Worm (Caenorhabditis elegans): ENCODE data around the gene sdz-12.

The sdz-12 gene

DNA sequence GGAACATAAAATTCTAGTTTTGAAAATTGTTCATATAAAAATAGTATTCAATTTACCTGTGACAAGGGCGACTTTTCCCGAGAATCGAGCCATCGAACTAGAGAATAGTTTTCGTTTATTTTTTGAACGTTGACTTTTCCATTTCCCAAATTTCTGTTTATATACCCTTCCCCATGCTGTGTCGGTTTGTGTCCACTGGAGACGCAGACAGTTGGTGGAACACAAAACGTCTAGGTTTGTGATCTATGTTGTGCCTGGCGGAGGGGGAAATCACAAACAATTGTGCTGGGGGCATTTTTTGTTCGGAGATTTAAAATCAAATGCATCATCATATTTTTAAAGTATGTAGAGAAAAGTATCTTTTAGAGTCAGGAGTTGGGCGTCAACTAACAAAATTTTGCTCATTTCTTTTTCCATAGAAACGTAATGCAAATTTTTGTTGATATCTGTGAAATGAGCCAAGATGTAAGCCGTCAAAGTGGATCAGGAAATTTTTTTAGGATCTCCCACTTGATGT is 12.1 kb upstream of the sdz-12 start, which contains the start of gene nta-1:
Gene nta-1 (minus strand): TSS at position 131 of the 517 bp plus-strand sequence.
- TF ChIP-seq drap-1 (GFP tag; optimal IDR thresholded peaks at IDR 0.05) (no peak), ham-2 (GFP tag; optimal IDR thresholded peaks at IDR 0.05) (no peak), nhr-2 (tag; optimal IDR thresholded peaks at IDR 0.05) (no peak), sptf-1 (tag; optimal IDR thresholded peaks at IDR 0.05) (no peak), pha-4 (tag; optimal IDR thresholded peaks at IDR 0.05) (no peak), sem-2 (GFP tag; optimal IDR thresholded peaks at IDR 0.05) (no peak), cnd-1 (tag; optimal IDR thresholded peaks at IDR 0.05) (no peak), nhr-12 (tag; optimal IDR thresholded peaks at IDR 0.05) (no peak), M03D4.4 (tag; optimal IDR thresholded peaks at IDR 0.05) (no peak), elt-3 (tag; optimal IDR thresholded peaks at IDR 0.05) (no peak), lin-13 (tag; optimal IDR thresholded peaks at IDR 0.05) (no peak), unc-39 (tag; optimal IDR thresholded peaks at IDR 0.05) (no peak), bed-3 (GFP tag; optimal IDR thresholded peaks at IDR 0.05) (no peak), blmp-1 (tag; optimal IDR thresholded peaks at IDR 0.05) (no peak)

DNA sequence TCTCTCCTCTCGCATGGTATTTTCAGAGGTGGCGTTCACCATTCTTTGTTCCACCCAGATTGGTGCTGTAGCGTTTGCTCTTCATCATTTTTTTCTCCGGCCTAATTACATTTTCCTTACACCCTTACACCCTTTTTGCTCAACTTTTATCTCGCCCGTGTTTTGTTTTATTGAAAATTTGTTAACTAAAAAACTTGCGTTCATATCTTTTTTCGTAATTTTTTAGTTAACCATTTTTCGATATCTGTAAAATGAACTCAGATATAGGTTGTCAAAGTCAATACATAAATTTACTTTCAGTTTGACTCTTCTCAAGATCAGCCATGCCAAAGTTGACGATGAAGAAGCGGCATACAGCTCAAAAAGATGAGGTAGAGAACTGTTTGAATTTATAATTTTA is 10.0 kb upstream of the sdz-12 start, which contains the start of gene F12E12.1:
Gene F12E12.1 (plus strand): TSS at position 301 of the 400 bp plus-strand sequence.
- TF ChIP-seq bed-3 (GFP tag; optimal IDR thresholded peaks at IDR 0.05) (no peak), ceh-83 (GFP tag; optimal IDR thresholded peaks at IDR 0.05) (no peak), tbx-8 (GFP tag; optimal IDR thresholded peaks at IDR 0.05) (no peak), M03D4.4 (tag; optimal IDR thresholded peaks at IDR 0.05) (no peak), hlh-1 (tag; optimal IDR thresholded peaks at IDR 0.05) (no peak), nhr-237 (tag; optimal IDR thresholded peaks at IDR 0.05) (no peak), blmp-1 (tag; optimal IDR thresholded peaks at IDR 0.05) (no peak), unc-62 (GFP tag; optimal IDR thresholded peaks at IDR 0.05) (no peak), zip-8 (tag; optimal IDR thresholded peaks at IDR 0.05) (no peak), pha-4 (tag; optimal IDR thresholded peaks at IDR 0.05) (no peak)

- TF ChIP-seq mls-2 (tag; optimal IDR thresholded peaks at IDR 0.05) (no peak), elt-3 (tag; optimal IDR thresholded peaks at IDR 0.05) (no peak), snpc-4 (tag; optimal IDR thresholded peaks at IDR 0.05) (no peak), sem-2 (GFP tag; optimal IDR thresholded peaks at IDR 0.05) (no peak), tbx-8 (GFP tag; optimal IDR thresholded peaks at IDR 0.05) (no peak), sptf-1 (tag; optimal IDR thresholded peaks at IDR 0.05) (no peak), lsy-2 (tag; optimal IDR thresholded peaks at IDR 0.05) (no peak), pha-4 (tag; optimal IDR thresholded peaks at IDR 0.05) (no peak)
Measured at ce11 chrII:3739647-3740046, 8.0 kb upstream of the sdz-12 start, which contains the start of gene F12E12.2. Gene F12E12.2 (plus strand): TSS chrII:3739947.

DNA sequence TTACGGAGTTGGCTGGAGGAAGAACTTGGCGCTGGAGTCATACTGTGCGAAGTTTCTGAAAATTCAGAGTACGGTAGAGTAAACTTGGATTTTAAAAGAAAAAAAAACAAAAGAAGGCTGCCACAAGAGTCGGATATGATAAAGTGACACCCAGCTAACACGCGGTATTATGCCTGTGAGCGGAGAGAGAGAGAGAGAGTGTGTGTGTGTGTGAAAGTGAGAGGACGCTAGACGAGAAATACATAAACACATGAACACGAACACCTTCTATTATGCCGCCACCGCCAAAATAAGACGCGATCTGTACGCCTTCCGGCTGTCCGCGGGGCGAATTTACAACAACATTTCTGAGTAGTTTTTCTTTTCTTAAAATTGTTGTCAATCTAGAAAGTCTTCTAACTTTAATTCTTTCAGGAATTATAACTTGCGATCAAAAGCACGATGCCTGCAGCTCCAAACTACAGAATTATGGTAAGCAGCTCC is 5.3 kb upstream of the sdz-12 start, which contains the start of gene F12E12.6:
Gene F12E12.6 (minus strand): TSS at position 51 of the 483 bp plus-strand sequence.
- TF ChIP-seq bed-3 (GFP tag; optimal IDR thresholded peaks at IDR 0.05) (no peak), nhr-28 (tag; optimal IDR thresholded peaks at IDR 0.05) (no peak), lin-32 (GFP tag; optimal IDR thresholded peaks at IDR 0.05) (no peak), blmp-1 (tag; optimal IDR thresholded peaks at IDR 0.05) (no peak), ceh-39 (tag; optimal IDR thresholded peaks at IDR 0.05) (no peak), zip-8 (tag; optimal IDR thresholded peaks at IDR 0.05) (no peak), snpc-4 (tag; optimal IDR thresholded peaks at IDR 0.05) (no peak), unc-120 (tag; optimal IDR thresholded peaks at IDR 0.05; ENCODE audit: poor library complexity, severe bottlenecking) (no peak), lin-13 (tag; optimal IDR thresholded peaks at IDR 0.05) (no peak), mep-1 (tag; optimal IDR thresholded peaks at IDR 0.05) (no peak), unc-62 (GFP tag; optimal IDR thresholded peaks at IDR 0.05) (no peak), ces-1 (GFP tag; optimal IDR thresholded peaks at IDR 0.05) (no peak), ztf-11 (tag; optimal IDR thresholded peaks at IDR 0.05) (no peak), M03D4.4 (tag; optimal IDR thresholded peaks at IDR 0.05) (no peak), sem-2 (GFP tag; optimal IDR thresholded peaks at IDR 0.05) (no peak), lsy-2 (tag; optimal IDR thresholded peaks at IDR 0.05) (no peak), elt-1 (tag; optimal IDR thresholded peaks at IDR 0.05; ENCODE audit: borderline replicate concordance, insufficient read depth) (no peak), elt-3 (tag; optimal IDR thresholded peaks at IDR 0.05) (no peak)

ce11 chrII:3727996-3728395 is 3.6 kb downstream of the sdz-12 start, which contains the start of gene C46E10.8:
Gene C46E10.8 (minus strand): TSS chrII:3728096.
- TF ChIP-seq drap-1 (GFP tag; optimal IDR thresholded peaks at IDR 0.05) (no peak), flh-1 (GFP tag; optimal IDR thresholded peaks at IDR 0.05) (no peak), lsy-2 (tag; optimal IDR thresholded peaks at IDR 0.05) (no peak), mep-1 (tag; optimal IDR thresholded peaks at IDR 0.05) (no peak), ceh-43 (GFP tag; optimal IDR thresholded peaks at IDR 0.05) (no peak), ceh-39 (tag; optimal IDR thresholded peaks at IDR 0.05) (no peak), lin-32 (GFP tag; optimal IDR thresholded peaks at IDR 0.05) (no peak), snpc-4 (tag; optimal IDR thresholded peaks at IDR 0.05) (no peak), lin-13 (tag; optimal IDR thresholded peaks at IDR 0.05) (no peak)
